Worm (Caenorhabditis elegans) whole organism, L1 larva: ENCODE data around the gene T10B5.7.
A peak's percentile ranks its signal among the peaks of the same experiment; 100 is the strongest.

Source experiments
- C04F5.9 ChIP-seq: sonication (generic microtip); optimal IDR thresholded peaks from 2 replicates; lab custom pipeline; 2016; ENCODE audit warnings: missing genetic modification characterization, missing compliant biosample characterization
- C16A3.4 ChIP-seq: fragments of 150-350 bp; optimal IDR thresholded peaks from 2 replicates; lab custom pipeline; 2014; ENCODE audit warnings: missing biosample characterization, missing genetic modification characterization
- F16B12.6 ChIP-seq: fragments of 150-350 bp; optimal IDR thresholded peaks from 2 replicates; lab custom pipeline; 2014; ENCODE audit warnings: missing biosample characterization, missing genetic modification characterization
- Y116A8C.19 ChIP-seq: sonication (generic microtip); optimal IDR thresholded peaks from 2 replicates; lab custom pipeline; 2016; ENCODE audit warnings: missing compliant biosample characterization, missing genetic modification characterization, borderline replicate concordance
- alr-1 ChIP-seq: fragments of 200-800 bp; sonication (Bioruptor generic); optimal IDR thresholded peaks from 2 replicates; lab custom pipeline; 2018; ENCODE audit warnings: borderline replicate concordance, mild to moderate bottlenecking, missing genetic modification characterization, missing compliant biosample characterization
- ama-1 ChIP-seq: fragments of 150-350 bp; optimal IDR thresholded peaks from 2 replicates; lab custom pipeline; 2014
- blmp-1 ChIP-seq: fragments of 150-350 bp; optimal IDR thresholded peaks from 2 replicates; lab custom pipeline; 2014; ENCODE audit warnings: missing biosample characterization, missing genetic modification characterization
- ceh-63 ChIP-seq: fragments of 200-800 bp; sonication (Bioruptor generic); optimal IDR thresholded peaks from 2 replicates; lab custom pipeline; 2018; ENCODE audit warnings: mild to moderate bottlenecking, missing genetic modification characterization, missing compliant biosample characterization
- ceh-82 ChIP-seq, 3 experiments: fragments of 150-350 bp in 1 of 3; sonication (generic microtip) in 2 of 3; optimal IDR thresholded peaks; 2 replicates each; lab custom pipeline; 2014 to 2017; ENCODE audit warnings: missing biosample characterization in 3 of 3, missing genetic modification characterization in 3 of 3
- ceh-88 ChIP-seq: fragments of 200-800 bp; sonication (Bioruptor generic); IDR thresholded peaks from 2 replicates; pipeline ENCODE4 v1.3.6; 2022; ENCODE audit warnings: missing genetic modification characterization, missing compliant biosample characterization
- efl-1 ChIP-seq, 4 experiments: fragments of 150-350 bp; optimal IDR thresholded peaks in 3 of 4; peaks in 1 of 4; 1 replicate in 1 of 4; 2 replicates in 3 of 4; lab custom pipeline; 2014; ENCODE audit warnings: missing biosample characterization in 2 of 4, missing genetic modification characterization in 2 of 4, missing genetic modification reagents in 2 of 4
- efl-3 ChIP-seq: fragments of 200-800 bp; sonication (Bioruptor generic); optimal IDR thresholded peaks from 2 replicates; lab custom pipeline; 2018; ENCODE audit warnings: mild to moderate bottlenecking, missing genetic modification characterization, missing compliant biosample characterization
- egl-27 ChIP-seq, 2 experiments: fragments of 150-350 bp in 1 of 2; sonication (generic microtip); optimal IDR thresholded peaks; 3 replicates each; lab custom pipeline; 2017 to 2018; ENCODE audit warnings: missing biosample characterization in 2 of 2, missing genetic modification characterization in 2 of 2, missing genetic modification reagents in 2 of 2
- elt-2 ChIP-seq: sonication (generic microtip); optimal IDR thresholded peaks from 2 replicates; lab custom pipeline; 2016; ENCODE audit warnings: missing genetic modification characterization, mild to moderate bottlenecking, inconsistent platforms, missing compliant biosample characterization, missing genetic modification reagents
- fkh-4 ChIP-seq: sonication (generic microtip); optimal IDR thresholded peaks from 2 replicates; lab custom pipeline; 2016; ENCODE audit warnings: missing compliant biosample characterization, missing genetic modification characterization, borderline replicate concordance
- fos-1 ChIP-seq: fragments of 150-350 bp; optimal IDR thresholded peaks from 2 replicates; lab custom pipeline; 2014; ENCODE audit warnings: missing biosample characterization, missing genetic modification characterization
- grh-1 ChIP-seq: fragments of 200-800 bp; sonication (Bioruptor generic); IDR thresholded peaks from 2 replicates; pipeline ENCODE4 v1.3.6; 2022; ENCODE audit warnings: missing genetic modification reagents, missing genetic modification characterization, missing compliant biosample characterization
- hlh-17 ChIP-seq: fragments of 200-800 bp; sonication (Bioruptor generic); optimal IDR thresholded peaks from 2 replicates; lab custom pipeline; 2018; ENCODE audit warnings: missing genetic modification characterization, mild to moderate bottlenecking, missing compliant biosample characterization, moderate library complexity, borderline replicate concordance
- hlh-4 ChIP-seq: sonication (generic microtip); optimal IDR thresholded peaks from 2 replicates; lab custom pipeline; 2016; ENCODE audit warnings: mild to moderate bottlenecking, missing genetic modification characterization, missing compliant biosample characterization
- hpl-2 ChIP-seq: fragments of 150-350 bp; optimal IDR thresholded peaks from 2 replicates; lab custom pipeline; 2014; ENCODE audit warnings: missing biosample characterization, missing genetic modification reagents, missing genetic modification characterization
- irx-1 ChIP-seq: sonication (generic microtip); optimal IDR thresholded peaks from 2 replicates; lab custom pipeline; 2016; ENCODE audit warnings: missing genetic modification characterization, missing compliant biosample characterization
- isw-1 ChIP-seq: fragments of 200-800 bp; sonication (Bioruptor generic); IDR thresholded peaks from 2 replicates; pipeline ENCODE4 v1.3.6; 2022; ENCODE audit warnings: missing genetic modification characterization, missing compliant biosample characterization
- jun-1 ChIP-seq: fragments of 150-350 bp; optimal IDR thresholded peaks from 2 replicates; lab custom pipeline; 2014; ENCODE audit warnings: missing biosample characterization, missing genetic modification reagents, missing genetic modification characterization
- lin-13 ChIP-seq: fragments of 150-350 bp; optimal IDR thresholded peaks from 2 replicates; lab custom pipeline; 2014; ENCODE audit warnings: missing biosample characterization, missing genetic modification reagents, missing genetic modification characterization
- lin-14 ChIP-seq: fragments of 200-800 bp; sonication (Bioruptor generic); optimal IDR thresholded peaks from 2 replicates; lab custom pipeline; 2018; ENCODE audit warnings: mild to moderate bottlenecking, missing genetic modification characterization, moderate library complexity, missing compliant biosample characterization
- lin-15B ChIP-seq: fragments of 150-350 bp; sonication (generic microtip); optimal IDR thresholded peaks from 3 replicates; lab custom pipeline; 2014; ENCODE audit warnings: missing biosample characterization, missing genetic modification characterization
- lin-35 ChIP-seq, 2 experiments: fragments of 150-350 bp; optimal IDR thresholded peaks; 2 replicates each; lab custom pipeline; 2014; ENCODE audit warnings: missing biosample characterization in 2 of 2, missing genetic modification characterization in 2 of 2, missing genetic modification reagents in 2 of 2
- lsy-2 ChIP-seq, 2 experiments: fragments of 150-350 bp; optimal IDR thresholded peaks; 2 replicates each; lab custom pipeline; 2014; ENCODE audit warnings: missing biosample characterization in 2 of 2, missing genetic modification characterization in 2 of 2
- mef-2 ChIP-seq: fragments of 150-350 bp; optimal IDR thresholded peaks from 2 replicates; lab custom pipeline; 2014; ENCODE audit warnings: missing biosample characterization, missing genetic modification characterization
- mep-1 ChIP-seq: fragments of 150-350 bp; optimal IDR thresholded peaks from 2 replicates; lab custom pipeline; 2014; ENCODE audit warnings: missing biosample characterization, missing genetic modification characterization
- nhr-11 ChIP-seq: fragments of 150-350 bp; optimal IDR thresholded peaks from 2 replicates; lab custom pipeline; 2014; ENCODE audit warnings: missing biosample characterization, missing genetic modification characterization
- nhr-19 ChIP-seq: fragments of 200-800 bp; sonication (Bioruptor generic); conservative IDR thresholded peaks from 2 replicates; pipeline ENCODE4 v1.3.6; 2022; ENCODE audit warnings: missing genetic modification characterization, missing compliant biosample characterization
- nhr-20 ChIP-seq: sonication (generic microtip); optimal IDR thresholded peaks from 2 replicates; lab custom pipeline; 2016; ENCODE audit warnings: mild to moderate bottlenecking, missing genetic modification characterization, missing compliant biosample characterization
- nhr-28 ChIP-seq: fragments of 150-350 bp; optimal IDR thresholded peaks from 2 replicates; lab custom pipeline; 2014; ENCODE audit warnings: missing biosample characterization, missing genetic modification characterization
- nhr-71 ChIP-seq: sonication (generic microtip); optimal IDR thresholded peaks from 2 replicates; lab custom pipeline; 2016; ENCODE audit warnings: mild to moderate bottlenecking, missing genetic modification characterization, moderate library complexity, missing compliant biosample characterization
- nhr-77 ChIP-seq: fragments of 150-350 bp; optimal IDR thresholded peaks from 2 replicates; lab custom pipeline; 2014; ENCODE audit warnings: missing biosample characterization, missing genetic modification characterization
- nhr-84 ChIP-seq: sonication (generic microtip); optimal IDR thresholded peaks from 2 replicates; lab custom pipeline; 2017; ENCODE audit warnings: missing biosample characterization, missing genetic modification characterization
- nhr-85 ChIP-seq: sonication (generic microtip); peaks from one replicate; lab custom pipeline; 2016; ENCODE audit warnings: missing genetic modification characterization, inconsistent platforms, missing compliant biosample characterization
- nhr-90 ChIP-seq: sonication (generic microtip); optimal IDR thresholded peaks from 2 replicates; lab custom pipeline; 2016; ENCODE audit warnings: mild to moderate bottlenecking, missing genetic modification characterization, missing compliant biosample characterization; ENCODE audit not compliant: poor library complexity
- pag-3 ChIP-seq: sonication (generic microtip); optimal IDR thresholded peaks from 2 replicates; lab custom pipeline; 2017; ENCODE audit warnings: missing genetic modification characterization, mild to moderate bottlenecking, missing compliant biosample characterization, antibody characterized with exemption, borderline replicate concordance; ENCODE audit not compliant: insufficient read depth
- rnt-1 ChIP-seq: sonication (generic microtip); optimal IDR thresholded peaks from 2 replicates; lab custom pipeline; 2016; ENCODE audit warnings: mild to moderate bottlenecking, missing genetic modification characterization, moderate library complexity, missing compliant biosample characterization
- skn-1 ChIP-seq: fragments of 150-350 bp; optimal IDR thresholded peaks from 2 replicates; lab custom pipeline; 2014; ENCODE audit warnings: missing biosample characterization, missing genetic modification characterization
- snpc-4 ChIP-seq: fragments of 150-350 bp; optimal IDR thresholded peaks from 2 replicates; lab custom pipeline; 2014; ENCODE audit warnings: missing biosample characterization, missing genetic modification characterization
- sox-4 ChIP-seq: sonication (generic microtip); optimal IDR thresholded peaks from 2 replicates; lab custom pipeline; 2016; ENCODE audit warnings: missing genetic modification characterization, missing compliant biosample characterization
- swsn-7 ChIP-seq: sonication (generic microtip); optimal IDR thresholded peaks from 2 replicates; lab custom pipeline; 2016; ENCODE audit warnings: missing genetic modification characterization, missing compliant biosample characterization
- tbx-2 ChIP-seq: sonication (generic microtip); optimal IDR thresholded peaks from 2 replicates; lab custom pipeline; 2016; ENCODE audit warnings: missing genetic modification characterization, missing compliant biosample characterization
- unc-130 ChIP-seq: fragments of 150-350 bp; optimal IDR thresholded peaks from 2 replicates; lab custom pipeline; 2017; ENCODE audit warnings: missing biosample characterization, missing genetic modification characterization, inconsistent platforms
- unc-62 ChIP-seq: fragments of 150-350 bp; optimal IDR thresholded peaks from 2 replicates; lab custom pipeline; 2014; ENCODE audit warnings: missing biosample characterization, missing genetic modification reagents, missing genetic modification characterization
- unc-98 ChIP-seq: fragments of 200-800 bp; sonication (Bioruptor generic); IDR thresholded peaks from 2 replicates; pipeline ENCODE4 v1.3.6; 2022; ENCODE audit warnings: missing genetic modification characterization, missing compliant biosample characterization
- zag-1 ChIP-seq: fragments of 150-350 bp; optimal IDR thresholded peaks from 2 replicates; lab custom pipeline; 2014; ENCODE audit warnings: missing biosample characterization, missing genetic modification characterization
- ztf-11 ChIP-seq, 2 experiments: sonication (generic microtip); optimal IDR thresholded peaks; 2 replicates each; lab custom pipeline; 2016 to 2017; ENCODE audit warnings: missing genetic modification characterization in 2 of 2, missing biosample characterization in 1 of 2, missing compliant biosample characterization in 1 of 2

Gene T10B5.7

DNA sequence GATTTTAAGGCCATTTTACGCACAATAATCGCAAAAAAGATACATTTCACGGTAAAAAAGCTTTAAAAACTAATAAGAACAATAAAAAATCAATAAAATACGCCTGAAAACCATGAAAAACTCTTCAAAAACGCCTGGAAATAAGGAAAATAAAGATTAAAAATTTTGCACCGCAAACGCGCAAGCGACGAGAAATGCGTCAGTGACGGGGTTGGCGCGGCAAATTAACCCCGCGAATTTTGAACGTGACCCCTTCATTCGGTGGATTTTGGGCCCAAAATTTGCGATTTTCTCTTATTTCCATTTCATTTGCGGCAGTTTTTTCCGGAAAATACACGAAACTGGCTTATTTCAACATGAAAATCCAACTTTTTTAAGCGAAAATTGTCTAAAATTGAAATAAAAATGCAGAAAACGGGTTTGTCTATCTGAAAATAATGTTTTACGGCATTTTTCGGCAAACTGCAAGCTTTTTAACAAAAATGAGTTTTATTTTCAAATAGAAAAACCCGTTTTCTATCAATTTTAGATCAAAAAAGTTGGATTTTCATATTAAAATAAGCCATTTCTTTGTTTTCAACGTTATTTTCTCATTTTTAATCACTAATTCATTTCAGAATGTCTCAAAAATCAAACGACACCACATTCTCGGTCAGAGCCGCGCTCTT, 22.7 kb downstream of the T10B5.7 start, which contains the start of gene knl-3:
TSS of gene knl-3 (plus strand) at position 618 of the 668 bp plus-strand sequence.
- no peak for TF ChIP-seq alr-1 (tag; lab: Kevin White, UChicago)
- peak; percentile 91 for TF ChIP-seq nhr-19
- TF ChIP-seq nhr-77 (tag; lab: Kevin White, UChicago), result peak; percentile 76
- TF ChIP-seq lin-14 (GFP tag; lab: Kevin White, UChicago), result peak; percentile 96
- no peak for TF ChIP-seq mef-2 (tag; lab: Kevin White, UChicago)
- TF ChIP-seq F16B12.6 (tag; lab: Kevin White, UChicago), result peak; percentile 65
- no peak for TF ChIP-seq efl-3
- peak; percentile 92 for TF ChIP-seq nhr-85 (tag; lab: Kevin White, UChicago)
- peak; percentile 90 for TF ChIP-seq swsn-7 (tag; lab: Kevin White, UChicago)
- peak in 1 of 2 experiments; percentile 70 for TF ChIP-seq ztf-11 (tag; optimal IDR thresholded peaks at IDR 0.05; lab: Kevin White, UChicago)
- no peak for TF ChIP-seq nhr-84 (tag; lab: Kevin White, UChicago)
- peak; percentile 89 for TF ChIP-seq nhr-20 (tag; lab: Kevin White, UChicago)
- peak; percentile 60 for TF ChIP-seq sox-4 (tag; lab: Kevin White, UChicago)
- peak; percentile 82 for TF ChIP-seq skn-1 (tag; lab: Kevin White, UChicago)
- no peak for TF ChIP-seq hlh-4 (tag; lab: Kevin White, UChicago)
- peak; percentile 85 for TF ChIP-seq isw-1 (GFP tag; lab: Robert Waterston, UW)
- TF ChIP-seq lsy-2 (tag; optimal IDR thresholded peaks at IDR 0.05; lab: Kevin White, UChicago), result peak; percentile 91
- TF ChIP-seq Y116A8C.19 (tag; lab: Kevin White, UChicago), result no peak
- peak; percentile 92 for TF ChIP-seq nhr-71 (tag; lab: Kevin White, UChicago)
- peak; percentile 92 to 97 for TF ChIP-seq efl-1 (optimal IDR thresholded peaks at IDR 0.05; lab: Kevin White, UChicago)
- TF ChIP-seq efl-1 (GFP tag; optimal IDR thresholded peaks at IDR 0.05 in 1 of 2; lab: Kevin White, UChicago), result peak; percentile 97 to 100
- peak; percentile 17 for TF ChIP-seq C04F5.9 (tag; lab: Kevin White, UChicago)
- no peak for TF ChIP-seq egl-27 (tag; optimal IDR thresholded peaks at IDR 0.05; lab: Kevin White, UChicago)
- no peak for TF ChIP-seq nhr-28 (tag; lab: Kevin White, UChicago)
- peak; percentile 61 for TF ChIP-seq zag-1 (tag; lab: Kevin White, UChicago)
- TF ChIP-seq fkh-4 (tag; lab: Kevin White, UChicago), result peak; percentile 40
- no peak for TF ChIP-seq ama-1 (lab: Kevin White, UChicago)
- TF ChIP-seq grh-1 (GFP tag; lab: Robert Waterston, UW), result peak; percentile 88
- no peak for TF ChIP-seq ceh-63
- peak; percentile 71 for TF ChIP-seq fos-1 (tag; lab: Kevin White, UChicago)
- peak; percentile 28 for TF ChIP-seq unc-130 (tag; lab: Kevin White, UChicago)
- peak; percentile 73 for TF ChIP-seq nhr-11 (tag; lab: Kevin White, UChicago)
- TF ChIP-seq rnt-1 (tag; lab: Kevin White, UChicago), result peak; percentile 95
- TF ChIP-seq ceh-88, result peak; percentile 52
- TF ChIP-seq nhr-90 (tag; lab: Kevin White, UChicago), result peak; percentile 88
- peak; percentile 85 for TF ChIP-seq C16A3.4 (tag; lab: Kevin White, UChicago)
- TF ChIP-seq elt-2 (tag; lab: Kevin White, UChicago), result peak; percentile 58
- TF ChIP-seq irx-1, result peak; percentile 82
- TF ChIP-seq unc-98 (GFP tag; lab: Robert Waterston, UW), result peak; percentile 38; the same call in 1 of the 2 replicates
- TF ChIP-seq hlh-17 (GFP tag; lab: Kevin White, UChicago), result no peak
- TF ChIP-seq pag-3 (tag; lab: Kevin White, UChicago), result no peak
- peak; percentile 96 to 98 for TF ChIP-seq lin-35 (GFP tag; optimal IDR thresholded peaks at IDR 0.05; lab: Kevin White, UChicago)
- TF ChIP-seq lin-13 (GFP tag; lab: Kevin White, UChicago), result peak; percentile 78
- TF ChIP-seq jun-1 (tag; lab: Kevin White, UChicago), result peak; percentile 74
- TF ChIP-seq tbx-2 (tag; lab: Kevin White, UChicago), result peak; percentile 90
- TF ChIP-seq ceh-82 (tag; optimal IDR thresholded peaks at IDR 0.05; lab: Kevin White, UChicago), result peak; percentile 95 to 96 (median 95)
- no peak for TF ChIP-seq hpl-2 (GFP tag; lab: Kevin White, UChicago)
- TF ChIP-seq lin-15B (tag; lab: Kevin White, UChicago), result peak; percentile 89
- peak; percentile 96 for TF ChIP-seq mep-1 (tag; lab: Kevin White, UChicago)
- peak; percentile 52 for TF ChIP-seq blmp-1 (tag; lab: Kevin White, UChicago)
- no peak for TF ChIP-seq unc-62 (GFP tag; lab: Kevin White, UChicago)
- peak; percentile 76 for TF ChIP-seq snpc-4
